Fruit fly (Drosophila melanogaster) whole organism, embryonic: ENCODE data around the gene Ca-Ma2d.

Experiments used
- BtbVII ChIP-seq: fragments of 200-800 bp; sonication (Bioruptor generic); optimal IDR thresholded peaks from 3 replicates; lab custom pipeline; 2017; ENCODE audit warnings: missing biosample characterization, mild to moderate bottlenecking, missing genetic modification characterization
- CG10565 ChIP-seq: fragments of 200-800 bp; sonication (Bioruptor generic); optimal IDR thresholded peaks from 3 replicates; lab custom pipeline; 2016; ENCODE audit warnings: missing biosample characterization, mild to moderate bottlenecking, missing genetic modification characterization
- CG11093 ChIP-seq: fragments of 200-800 bp; sonication (Bioruptor generic); IDR thresholded peaks from 3 replicates; pipeline ENCODE4 v1.3.6; 2022; ENCODE audit warnings: missing biosample characterization, missing genetic modification characterization
- CG12104 ChIP-seq: fragments of 200-800 bp; sonication (Bioruptor generic); optimal IDR thresholded peaks from 3 replicates; lab custom pipeline; 2016; ENCODE audit warnings: missing biosample characterization, missing genetic modification characterization
- CG13287 ChIP-seq: fragments of 200-800 bp; sonication (Bioruptor generic); IDR thresholded peaks from 2 replicates; pipeline ENCODE4 v1.3.6; 2022; ENCODE audit warnings: missing biosample characterization, missing genetic modification characterization; ENCODE audit not compliant: partially characterized antibody
- CG15011 ChIP-seq: fragments of 200-800 bp; sonication (Bioruptor generic); optimal IDR thresholded peaks from 3 replicates; lab custom pipeline; 2018; ENCODE audit warnings: missing biosample characterization, mild to moderate bottlenecking, missing genetic modification characterization
- CG1602 ChIP-seq: fragments of 200-800 bp; sonication (Bioruptor generic); optimal IDR thresholded peaks from 3 replicates; lab custom pipeline; 2016; ENCODE audit warnings: missing biosample characterization, missing genetic modification characterization
- CG16863 ChIP-seq: fragments of 200-800 bp; sonication (Bioruptor generic); optimal IDR thresholded peaks from 3 replicates; lab custom pipeline; 2016; ENCODE audit warnings: missing biosample characterization, missing genetic modification characterization
- CG17359 ChIP-seq: fragments of 200-800 bp; sonication (Bioruptor generic); optimal IDR thresholded peaks from 3 replicates; lab custom pipeline; 2018; ENCODE audit warnings: missing biosample characterization, mild to moderate bottlenecking, missing genetic modification characterization, moderate library complexity
- CG1792 ChIP-seq: fragments of 200-800 bp; sonication (Bioruptor generic); optimal IDR thresholded peaks from 2 replicates; lab custom pipeline; 2016; ENCODE audit warnings: missing biosample characterization, missing genetic modification characterization
- CG2712 ChIP-seq: fragments of 200-800 bp; optimal IDR thresholded peaks from 3 replicates; lab custom pipeline; 2019; ENCODE audit warnings: missing biosample characterization, mild to moderate bottlenecking, missing genetic modification characterization, moderate library complexity
- CG4328 ChIP-seq: fragments of 200-800 bp; sonication (Bioruptor generic); optimal IDR thresholded peaks from 3 replicates; lab custom pipeline; 2017; ENCODE audit warnings: missing biosample characterization, missing genetic modification reagents, missing genetic modification characterization
- CG5245 ChIP-seq: fragments of 200-800 bp; sonication (Bioruptor generic); optimal IDR thresholded peaks from 3 replicates; lab custom pipeline; 2016; ENCODE audit warnings: missing biosample characterization, missing genetic modification characterization
- CG6683 ChIP-seq: fragments of 200-800 bp; sonication (Bioruptor generic); optimal IDR thresholded peaks from 2 replicates; lab custom pipeline; 2017; ENCODE audit warnings: missing biosample characterization, mild to moderate bottlenecking, missing genetic modification characterization, missing genetic modification reagents
- CG7839 ChIP-seq: fragments of 200-800 bp; sonication (Bioruptor generic); optimal IDR thresholded peaks from 3 replicates; lab custom pipeline; 2018; ENCODE audit warnings: missing biosample characterization, mild to moderate bottlenecking, missing genetic modification characterization, moderate library complexity
- CG8281 ChIP-seq: fragments of 200-800 bp; sonication (Bioruptor generic); optimal IDR thresholded peaks from 2 replicates; lab custom pipeline; 2018; ENCODE audit warnings: missing biosample characterization, mild to moderate bottlenecking, missing genetic modification characterization, moderate library complexity
- Chrac-16 ChIP-seq: fragments of 200-800 bp; sonication (Bioruptor generic); optimal IDR thresholded peaks from 3 replicates; lab custom pipeline; 2016; ENCODE audit warnings: missing biosample characterization, missing genetic modification characterization
- D19B ChIP-seq: fragments of 200-800 bp; sonication (Bioruptor generic); optimal IDR thresholded peaks from 2 replicates; lab custom pipeline; 2017; ENCODE audit warnings: missing biosample characterization, mild to moderate bottlenecking, missing genetic modification characterization
- Dad ChIP-seq: fragments of 200-800 bp; sonication (Bioruptor generic); optimal IDR thresholded peaks from 3 replicates; lab custom pipeline; 2016; ENCODE audit warnings: missing biosample characterization, missing genetic modification characterization
- Dbx ChIP-seq: fragments of 200-800 bp; sonication (Bioruptor generic); IDR thresholded peaks from 3 replicates; pipeline ENCODE4 v1.3.6; 2022; ENCODE audit warnings: missing biosample characterization, missing genetic modification characterization
- Ets65A ChIP-seq: fragments of 200-800 bp; sonication (Bioruptor generic); peaks from one replicate; lab custom pipeline; 2016; ENCODE audit warnings: missing biosample characterization, missing genetic modification characterization
- Fer3 ChIP-seq: fragments of 200-800 bp; sonication (Bioruptor generic); optimal IDR thresholded peaks from 2 replicates; lab custom pipeline; 2018; ENCODE audit warnings: missing biosample characterization, mild to moderate bottlenecking, missing genetic modification characterization, moderate library complexity
- HHEX ChIP-seq: fragments of 200-800 bp; sonication (Bioruptor generic); optimal IDR thresholded peaks from 3 replicates; lab custom pipeline; 2017; ENCODE audit warnings: missing biosample characterization, mild to moderate bottlenecking, missing genetic modification characterization, missing genetic modification reagents
- Lpt ChIP-seq: fragments of >200 bp; optimal IDR thresholded peaks from 2 replicates; lab custom pipeline; 2018; ENCODE audit warnings: missing biosample characterization, missing genetic modification characterization
- NC2β ChIP-seq: fragments of 200-800 bp; sonication (Bioruptor generic); optimal IDR thresholded peaks from 2 replicates; lab custom pipeline; 2016; ENCODE audit warnings: missing biosample characterization, missing genetic modification characterization
- Oaz ChIP-seq: fragments of 200-800 bp; sonication (Bioruptor generic); IDR thresholded peaks from 2 replicates; pipeline ENCODE4 v1.3.6; 2022; ENCODE audit warnings: missing biosample characterization, missing genetic modification characterization
- Sry-β ChIP-seq: fragments of 200-800 bp; sonication (Bioruptor generic); optimal IDR thresholded peaks from 2 replicates; lab custom pipeline; 2018; ENCODE audit warnings: missing biosample characterization, mild to moderate bottlenecking, missing genetic modification characterization, moderate library complexity
- abd-A ChIP-seq: fragments of 200-800 bp; sonication (Bioruptor generic); optimal IDR thresholded peaks from 3 replicates; lab custom pipeline; 2019; ENCODE audit warnings: missing biosample characterization, mild to moderate bottlenecking, missing genetic modification characterization, moderate library complexity
- bowl ChIP-seq: fragments of 200-800 bp; sonication (Bioruptor generic); IDR thresholded peaks from 2 replicates; pipeline ENCODE4 v1.3.6; 2022; ENCODE audit warnings: missing biosample characterization, missing genetic modification characterization
- ci ChIP-seq: fragments of 200-800 bp; sonication (Bioruptor generic); IDR thresholded peaks from 3 replicates; pipeline ENCODE4 v1.3.6; 2022; ENCODE audit warnings: missing biosample characterization, missing genetic modification characterization
- da ChIP-seq: fragments of 200-800 bp; sonication (Bioruptor generic); optimal IDR thresholded peaks from 2 replicates; lab custom pipeline; 2016; ENCODE audit warnings: missing biosample characterization, missing genetic modification characterization
- dati ChIP-seq: fragments of 200-800 bp; sonication (Bioruptor generic); IDR thresholded peaks from 2 replicates; pipeline ENCODE4 v1.3.6; 2022; ENCODE audit warnings: missing biosample characterization, missing genetic modification characterization
- exex ChIP-seq: fragments of 200-800 bp; sonication (Bioruptor generic); optimal IDR thresholded peaks from 4 replicates; lab custom pipeline; 2018; ENCODE audit warnings: missing biosample characterization, mild to moderate bottlenecking, missing genetic modification characterization, moderate library complexity
- fd3F ChIP-seq: fragments of 200-800 bp; sonication (Bioruptor generic); optimal IDR thresholded peaks from 2 replicates; lab custom pipeline; 2018; ENCODE audit warnings: missing biosample characterization, mild to moderate bottlenecking, missing genetic modification characterization, moderate library complexity
- fru ChIP-seq: fragments of >200 bp; optimal IDR thresholded peaks from 2 replicates; lab custom pipeline; 2017
- fu2 ChIP-seq: fragments of 200-800 bp; sonication (Bioruptor generic); optimal IDR thresholded peaks from 2 replicates; lab custom pipeline; 2016; ENCODE audit warnings: missing biosample characterization, missing genetic modification characterization
- gcm ChIP-seq: fragments of 200-800 bp; sonication (Bioruptor generic); optimal IDR thresholded peaks from 2 replicates; lab custom pipeline; 2019; ENCODE audit warnings: missing biosample characterization, mild to moderate bottlenecking, missing genetic modification characterization, moderate library complexity
- gsb-n ChIP-seq: fragments of 200-800 bp; sonication (Bioruptor generic); optimal IDR thresholded peaks from 3 replicates; lab custom pipeline; 2018; ENCODE audit warnings: missing biosample characterization, mild to moderate bottlenecking, missing genetic modification characterization
- h ChIP-seq: fragments of >200 bp; optimal IDR thresholded peaks from 2 replicates; lab custom pipeline; 2017
- hbn ChIP-seq: fragments of 200-800 bp; sonication (Bioruptor generic); IDR thresholded peaks from 2 replicates; pipeline ENCODE4 v1.3.6; 2022; ENCODE audit warnings: missing biosample characterization, missing genetic modification characterization; ENCODE audit not compliant: partially characterized antibody
- lola ChIP-seq, 3 experiments: fragments of >200 bp in 2 of 3; fragments of 200-800 bp in 1 of 3; sonication (Bioruptor generic) in 1 of 3; optimal IDR thresholded peaks; 2 replicates each; lab custom pipeline; 2017 to 2019; ENCODE audit warnings: missing biosample characterization in 3 of 3, missing genetic modification characterization in 3 of 3, mild to moderate bottlenecking in 1 of 3, moderate library complexity in 1 of 3
- nau ChIP-seq: fragments of 200-800 bp; sonication (Bioruptor generic); optimal IDR thresholded peaks from 3 replicates; lab custom pipeline; 2017; ENCODE audit warnings: missing biosample characterization, mild to moderate bottlenecking, missing genetic modification characterization, missing genetic modification reagents
- pho ChIP-seq: fragments of 200-800 bp; sonication (Bioruptor generic); optimal IDR thresholded peaks from 2 replicates; lab custom pipeline; 2016; ENCODE audit warnings: missing biosample characterization, missing genetic modification characterization
- phol ChIP-seq: fragments of 200-800 bp; sonication (Bioruptor generic); optimal IDR thresholded peaks from 3 replicates; lab custom pipeline; 2018; ENCODE audit warnings: missing biosample characterization, mild to moderate bottlenecking, missing genetic modification characterization, moderate library complexity
- ranshi ChIP-seq: fragments of 200-800 bp; sonication (Bioruptor generic); IDR thresholded peaks from 2 replicates; pipeline ENCODE4 v1.3.6; 2022; ENCODE audit warnings: missing biosample characterization, missing genetic modification characterization
- slbo ChIP-seq: fragments of 200-800 bp; sonication (Bioruptor generic); IDR thresholded peaks from 2 replicates; pipeline ENCODE4 v1.3.6; 2022; ENCODE audit warnings: missing biosample characterization, missing genetic modification characterization
- tll ChIP-seq, 2 experiments: fragments of 200-800 bp in 1 of 2; fragments of >200 bp in 1 of 2; sonication (Bioruptor generic) in 1 of 2; optimal IDR thresholded peaks; 2 replicates each; lab custom pipeline; 2017 to 2019; ENCODE audit warnings: missing biosample characterization in 2 of 2, missing genetic modification characterization in 2 of 2, mild to moderate bottlenecking in 1 of 2, moderate library complexity in 1 of 2
- unpg ChIP-seq: fragments of 200-800 bp; sonication (Bioruptor generic); optimal IDR thresholded peaks from 3 replicates; lab custom pipeline; 2018; ENCODE audit warnings: missing biosample characterization, mild to moderate bottlenecking, missing genetic modification characterization, moderate library complexity
- zf30C ChIP-seq: fragments of 200-800 bp; sonication (Bioruptor generic); optimal IDR thresholded peaks from 3 replicates; lab custom pipeline; 2018; ENCODE audit warnings: missing biosample characterization, mild to moderate bottlenecking, missing genetic modification characterization

The Ca-Ma2d gene

DNA sequence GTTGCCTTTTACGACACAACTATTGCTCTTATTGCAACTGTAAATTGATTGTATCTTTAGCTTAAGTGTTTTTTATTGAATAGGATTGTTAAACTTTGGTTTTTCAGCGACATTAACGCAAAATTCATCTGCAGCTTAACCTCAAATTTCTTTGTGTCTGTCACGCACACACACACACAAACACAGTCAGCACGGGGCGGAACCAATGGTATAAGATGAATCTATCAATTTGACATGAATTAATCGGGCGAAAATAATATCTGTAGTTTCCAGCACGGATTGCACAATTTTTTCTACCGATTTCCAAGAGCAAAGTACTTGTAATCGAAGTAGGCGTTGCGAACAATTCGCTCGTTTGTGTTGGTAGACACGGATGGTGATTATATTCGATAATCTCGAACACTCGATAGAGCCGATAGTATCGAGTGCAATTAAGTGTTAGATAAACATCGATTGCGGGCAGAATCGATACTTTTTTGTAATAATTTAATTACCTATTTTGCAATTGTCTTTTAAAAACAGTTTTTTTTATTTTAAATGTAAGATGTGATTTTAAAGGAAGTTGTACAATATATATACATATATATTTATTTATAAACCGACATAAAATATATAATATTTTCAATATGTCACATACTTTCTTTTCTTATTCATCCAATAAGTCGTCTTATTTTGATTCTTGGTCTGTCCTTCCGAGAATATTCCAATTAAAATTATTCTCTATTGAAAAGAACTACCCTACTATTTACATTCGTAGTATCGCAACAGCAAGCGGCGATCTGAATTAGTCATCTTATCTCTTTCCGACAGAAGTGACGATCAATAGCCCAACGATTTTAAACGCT is 26.2 kb downstream of the Ca-Ma2d start, which contains the start of the genes PRL-1 and EndoGI (continued):
- TF ChIP-seq Oaz (GFP tag; lab: Robert Waterston, UW): no peak
- peak; percentile 48 for TF ChIP-seq pho (GFP tag; lab: Kevin White, UChicago)
- no peak for TF ChIP-seq CG15011 (GFP tag; lab: Kevin White, UChicago)
- no peak for TF ChIP-seq CG11093 (GFP tag; lab: Robert Waterston, UW)
- peak; percentile 66 for TF ChIP-seq Ets65A (GFP tag; lab: Kevin White, UChicago)
- TF ChIP-seq dati (GFP tag; lab: Robert Waterston, UW): no peak; the same call in 1 of the 2 replicates
- no peak; the same call in 1 of the 2 replicates for TF ChIP-seq bowl (GFP tag; lab: Robert Waterston, UW)
- TF ChIP-seq CG1792 (GFP tag; lab: Kevin White, UChicago): no peak
- peak; percentile 86 for TF ChIP-seq CG2712 (tag; lab: Kevin White, UChicago)
- peak; percentile 85 for TF ChIP-seq CG7839 (tag; lab: Kevin White, UChicago)
- TF ChIP-seq phol (tag; lab: Kevin White, UChicago): peak; percentile 75
- no peak for TF ChIP-seq CG10565
- no peak for TF ChIP-seq nau
- peak in 1 of 3 experiments; percentile 54 for TF ChIP-seq lola (GFP tag; optimal IDR thresholded peaks at IDR 0.05; lab: Kevin White, UChicago)
- TF ChIP-seq CG17359 (tag; lab: Kevin White, UChicago): peak; percentile 68
- TF ChIP-seq abd-A: no peak
- no peak for TF ChIP-seq CG5245
- TF ChIP-seq CG6683 (GFP tag; lab: Kevin White, UChicago): peak; percentile 67
- TF ChIP-seq fru: no peak
- TF ChIP-seq tll (GFP tag; optimal IDR thresholded peaks at IDR 0.05; lab: Kevin White, UChicago): no peak
- TF ChIP-seq CG8281: no peak
- TF ChIP-seq BtbVII: peak; percentile 56
- no peak for TF ChIP-seq Lpt (GFP tag; lab: Kevin White, UChicago)
- TF ChIP-seq CG13287 (GFP tag; lab: Robert Waterston, UW): peak; percentile 92
- peak; percentile 81 for TF ChIP-seq slbo
- peak; percentile 90 for TF ChIP-seq unpg (GFP tag; lab: Kevin White, UChicago)
- TF ChIP-seq Chrac-16: peak; percentile 49
- TF ChIP-seq Fer3 (tag; lab: Kevin White, UChicago): peak; percentile 87
- TF ChIP-seq exex (tag; lab: Kevin White, UChicago): peak; percentile 71
- TF ChIP-seq ci (GFP tag; lab: Robert Waterston, UW): peak; percentile 85
- peak; percentile 71 for TF ChIP-seq CG4328
- TF ChIP-seq NC2β (GFP tag; lab: Kevin White, UChicago): no peak
- TF ChIP-seq zf30C (GFP tag; lab: Kevin White, UChicago): no peak
- TF ChIP-seq fu2 (GFP tag; lab: Kevin White, UChicago): no peak
- peak; percentile 64 for TF ChIP-seq CG1602 (GFP tag; lab: Kevin White, UChicago)
- no peak for TF ChIP-seq D19B (GFP tag; lab: Kevin White, UChicago)
- peak; percentile 72 for TF ChIP-seq gsb-n
- no peak for TF ChIP-seq CG16863 (GFP tag; lab: Kevin White, UChicago)
- TF ChIP-seq hbn (GFP tag; lab: Robert Waterston, UW): peak; percentile 98
- no peak for TF ChIP-seq Sry-β (GFP tag; lab: Kevin White, UChicago)
- TF ChIP-seq Dad (GFP tag; lab: Kevin White, UChicago): peak; percentile 32
- peak; percentile 71; the same call in 1 of the 3 replicates for TF ChIP-seq Dbx (GFP tag; lab: Robert Waterston, UW)
- no peak for TF ChIP-seq h (lab: Kevin White, UChicago)
- TF ChIP-seq ranshi (GFP tag; lab: Robert Waterston, UW): peak; percentile 78; the same call in 1 of the 2 replicates
- TF ChIP-seq gcm (GFP tag; lab: Kevin White, UChicago): peak; percentile 85
- no peak for TF ChIP-seq da
- TF ChIP-seq HHEX: no peak
- TF ChIP-seq fd3F (GFP tag; lab: Kevin White, UChicago): peak; percentile 83
- peak; percentile 74 for TF ChIP-seq CG12104 (GFP tag; lab: Kevin White, UChicago)
